Fruit fly (Drosophila melanogaster): ENCODE measurements around the gene Fie.

DNA sequence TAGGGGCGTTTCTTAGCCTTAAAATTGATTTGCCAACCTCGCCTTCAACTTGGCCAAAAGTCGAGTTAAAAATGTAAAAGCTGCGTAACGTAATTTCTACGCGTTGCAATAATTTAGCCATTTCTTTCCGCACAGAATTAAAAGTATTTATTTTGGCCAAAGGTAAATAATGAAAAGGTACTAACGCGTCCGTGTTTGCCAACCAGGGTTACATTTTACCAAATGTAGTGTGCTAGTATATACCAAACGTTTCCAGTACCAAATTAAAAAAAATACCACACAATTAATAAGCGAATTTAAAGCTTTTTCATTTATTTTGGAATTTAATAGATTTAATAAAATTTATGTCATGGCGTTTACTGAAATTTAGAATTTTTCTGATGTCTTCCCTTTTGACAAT, 6.6 kb downstream of the Fie start, which contains the start of gene Ccz1:
- TF ChIP-seq psq (optimal IDR thresholded peaks at IDR 0.05): no peak
- TF ChIP-seq h (optimal IDR thresholded peaks at IDR 0.05): no peak
- no peak for TF ChIP-seq ttk (optimal IDR thresholded peaks at IDR 0.05)

All from Kc167 (cell line).